Worm (Caenorhabditis elegans) whole organism, young adult: ENCODE results near the gene C25H3.15.

ENCODE experiments used
- athp-1 ChIP-seq: sonication (generic microtip); optimal IDR thresholded peaks from 2 replicates; lab custom pipeline; 2017; ENCODE audit warnings: mild to moderate bottlenecking, missing genetic modification characterization, missing compliant biosample characterization
- ceh-100 ChIP-seq: fragments of 200-800 bp; sonication (Bioruptor generic); IDR thresholded peaks from 2 replicates; pipeline ENCODE4 v1.3.6; 2022; ENCODE audit warnings: missing genetic modification reagents, missing genetic modification characterization, missing compliant biosample characterization
- hlh-12 ChIP-seq: sonication (generic microtip); optimal IDR thresholded peaks from 2 replicates; lab custom pipeline; 2016; ENCODE audit warnings: missing genetic modification characterization, missing compliant biosample characterization
- hsf-1 ChIP-seq: fragments of 200-800 bp; sonication (Bioruptor generic); IDR thresholded peaks from 2 replicates; pipeline ENCODE4 v1.3.6; 2022; ENCODE audit warnings: missing genetic modification reagents, missing genetic modification characterization, missing compliant biosample characterization
- lin-26 ChIP-seq: fragments of 200-800 bp; sonication (Bioruptor generic); IDR thresholded peaks from 2 replicates; pipeline ENCODE4 v1.3.6; 2022; ENCODE audit warnings: missing genetic modification reagents, missing genetic modification characterization, missing compliant biosample characterization
- nfya-2 ChIP-seq: fragments of 200-800 bp; sonication (Bioruptor generic); IDR thresholded peaks from 2 replicates; pipeline ENCODE4 v1.3.6; 2022; ENCODE audit warnings: missing genetic modification reagents, missing genetic modification characterization, missing compliant biosample characterization
- rcor-1 ChIP-seq: fragments of 200-800 bp; sonication (Bioruptor generic); IDR thresholded peaks from 2 replicates; pipeline ENCODE4 v1.3.6; 2022; ENCODE audit warnings: missing genetic modification reagents, missing genetic modification characterization, missing compliant biosample characterization

ce11 chrII:5665991-5666390 lies 862 bp downstream of the C25H3.15 start, which contains the start of gene C25H3.16:
- TF ChIP-seq lin-26 (GFP tag; lab: Robert Waterston, UW) (no peak), rcor-1 (GFP tag; lab: Robert Waterston, UW) (no peak), hlh-12 (tag; lab: Kevin White, UChicago) (no peak), nfya-2 (no peak), athp-1 (tag; lab: Kevin White, UChicago) (no peak), ceh-100 (GFP tag; lab: Robert Waterston, UW) (no peak), hsf-1 (GFP tag; lab: Robert Waterston, UW) (no peak)
